Worm (Caenorhabditis elegans) whole organism, L1 larva: Measurements from ENCODE around the gene del-1.

Experiments
- C34B4.2 ChIP-seq: sonication (generic microtip); optimal IDR thresholded peaks from 2 replicates; lab custom pipeline; 2017; ENCODE audit warnings: mild to moderate bottlenecking, missing genetic modification characterization, missing compliant biosample characterization
- F16B12.6 ChIP-seq: fragments of 150-350 bp; optimal IDR thresholded peaks from 2 replicates; lab custom pipeline; 2014; ENCODE audit warnings: missing biosample characterization, missing genetic modification characterization
- Y116A8C.19 ChIP-seq: sonication (generic microtip); optimal IDR thresholded peaks from 2 replicates; lab custom pipeline; 2016; ENCODE audit warnings: missing compliant biosample characterization, missing genetic modification characterization, borderline replicate concordance
- aly-2 ChIP-seq: fragments of 150-350 bp; optimal IDR thresholded peaks from 2 replicates; lab custom pipeline; 2014; ENCODE audit warnings: missing biosample characterization, missing genetic modification characterization
- ama-1 ChIP-seq: fragments of 150-350 bp; optimal IDR thresholded peaks from 2 replicates; lab custom pipeline; 2014
- ces-1 ChIP-seq: fragments of 150-350 bp; optimal IDR thresholded peaks from 2 replicates; lab custom pipeline; 2014; ENCODE audit warnings: missing biosample characterization, missing genetic modification reagents, missing genetic modification characterization
- dpl-1 ChIP-seq, 3 experiments: fragments of 150-350 bp in 2 of 3; sonication (generic microtip) in 1 of 3; optimal IDR thresholded peaks; 2 replicates each; lab custom pipeline; 2014 to 2017; ENCODE audit warnings: missing biosample characterization in 3 of 3, missing genetic modification characterization in 3 of 3, missing genetic modification reagents in 3 of 3
- dsc-1 ChIP-seq: sonication (generic microtip); optimal IDR thresholded peaks from 2 replicates; lab custom pipeline; 2016; ENCODE audit warnings: mild to moderate bottlenecking, missing genetic modification characterization, missing compliant biosample characterization
- efl-1 ChIP-seq, 4 experiments: fragments of 150-350 bp; optimal IDR thresholded peaks in 3 of 4; peaks in 1 of 4; 1 replicate in 1 of 4; 2 replicates in 3 of 4; lab custom pipeline; 2014; ENCODE audit warnings: missing biosample characterization in 2 of 4, missing genetic modification characterization in 2 of 4, missing genetic modification reagents in 2 of 4
- efl-3 ChIP-seq: fragments of 200-800 bp; sonication (Bioruptor generic); optimal IDR thresholded peaks from 2 replicates; lab custom pipeline; 2018; ENCODE audit warnings: mild to moderate bottlenecking, missing genetic modification characterization, missing compliant biosample characterization
- ets-5 ChIP-seq: fragments of 200-800 bp; sonication (Bioruptor generic); IDR thresholded peaks from 2 replicates; pipeline ENCODE4 v1.3.6; 2022; ENCODE audit warnings: missing genetic modification characterization, missing compliant biosample characterization
- fkh-8 ChIP-seq: sonication (generic microtip); optimal IDR thresholded peaks from 2 replicates; lab custom pipeline; 2016; ENCODE audit warnings: mild to moderate bottlenecking, missing genetic modification characterization, missing compliant biosample characterization
- hpl-2 ChIP-seq: fragments of 150-350 bp; optimal IDR thresholded peaks from 2 replicates; lab custom pipeline; 2014; ENCODE audit warnings: missing biosample characterization, missing genetic modification reagents, missing genetic modification characterization
- lin-13 ChIP-seq: fragments of 150-350 bp; optimal IDR thresholded peaks from 2 replicates; lab custom pipeline; 2014; ENCODE audit warnings: missing biosample characterization, missing genetic modification reagents, missing genetic modification characterization
- lin-39 ChIP-seq: fragments of 150-350 bp; optimal IDR thresholded peaks from 2 replicates; lab custom pipeline; 2014; ENCODE audit warnings: missing biosample characterization, missing genetic modification reagents, missing genetic modification characterization
- lir-3 ChIP-seq: sonication (generic microtip); optimal IDR thresholded peaks from 2 replicates; lab custom pipeline; 2016; ENCODE audit warnings: mild to moderate bottlenecking, missing genetic modification characterization, moderate library complexity, missing compliant biosample characterization; ENCODE audit not compliant: poor library complexity
- mab-9 ChIP-seq: fragments of 200-800 bp; sonication (Bioruptor generic); IDR thresholded peaks from 2 replicates; pipeline ENCODE4 v1.3.6; 2022; ENCODE audit warnings: missing genetic modification reagents, missing genetic modification characterization, missing compliant biosample characterization
- nhr-11 ChIP-seq: fragments of 150-350 bp; optimal IDR thresholded peaks from 2 replicates; lab custom pipeline; 2014; ENCODE audit warnings: missing biosample characterization, missing genetic modification characterization
- nhr-12 ChIP-seq: sonication (generic microtip); optimal IDR thresholded peaks from 2 replicates; lab custom pipeline; 2017; ENCODE audit warnings: missing biosample characterization, missing genetic modification characterization
- nhr-20 ChIP-seq: sonication (generic microtip); optimal IDR thresholded peaks from 2 replicates; lab custom pipeline; 2016; ENCODE audit warnings: mild to moderate bottlenecking, missing genetic modification characterization, missing compliant biosample characterization
- nhr-47 ChIP-seq: sonication (generic microtip); optimal IDR thresholded peaks from 2 replicates; lab custom pipeline; 2016; ENCODE audit warnings: mild to moderate bottlenecking, missing genetic modification characterization, moderate library complexity, missing compliant biosample characterization
- nhr-76 ChIP-seq: sonication (generic microtip); optimal IDR thresholded peaks from 2 replicates; lab custom pipeline; 2017; ENCODE audit warnings: missing biosample characterization, missing genetic modification characterization
- nhr-90 ChIP-seq: sonication (generic microtip); optimal IDR thresholded peaks from 2 replicates; lab custom pipeline; 2016; ENCODE audit warnings: mild to moderate bottlenecking, missing genetic modification characterization, missing compliant biosample characterization; ENCODE audit not compliant: poor library complexity
- pag-3 ChIP-seq: sonication (generic microtip); optimal IDR thresholded peaks from 2 replicates; lab custom pipeline; 2017; ENCODE audit warnings: missing genetic modification characterization, mild to moderate bottlenecking, missing compliant biosample characterization, antibody characterized with exemption, borderline replicate concordance; ENCODE audit not compliant: insufficient read depth
- rnt-1 ChIP-seq: sonication (generic microtip); optimal IDR thresholded peaks from 2 replicates; lab custom pipeline; 2016; ENCODE audit warnings: mild to moderate bottlenecking, missing genetic modification characterization, moderate library complexity, missing compliant biosample characterization
- tlp-1 ChIP-seq: fragments of 150-350 bp; optimal IDR thresholded peaks from 2 replicates; lab custom pipeline; 2014; ENCODE audit warnings: missing biosample characterization, missing genetic modification characterization
- unc-130 ChIP-seq: fragments of 150-350 bp; optimal IDR thresholded peaks from 2 replicates; lab custom pipeline; 2017; ENCODE audit warnings: missing biosample characterization, missing genetic modification characterization, inconsistent platforms
- unc-62 ChIP-seq: fragments of 150-350 bp; optimal IDR thresholded peaks from 2 replicates; lab custom pipeline; 2014; ENCODE audit warnings: missing biosample characterization, missing genetic modification reagents, missing genetic modification characterization
- unc-86 ChIP-seq: sonication (generic microtip); optimal IDR thresholded peaks from 2 replicates; lab custom pipeline; 2016; ENCODE audit warnings: missing genetic modification characterization, missing compliant biosample characterization
- unc-98 ChIP-seq: fragments of 200-800 bp; sonication (Bioruptor generic); IDR thresholded peaks from 2 replicates; pipeline ENCODE4 v1.3.6; 2022; ENCODE audit warnings: missing genetic modification characterization, missing compliant biosample characterization
- vab-15 ChIP-seq: sonication (generic microtip); optimal IDR thresholded peaks from 2 replicates; lab custom pipeline; 2017; ENCODE audit warnings: missing genotype, mild to moderate bottlenecking, missing genetic modification characterization, missing compliant biosample characterization
- ztf-4 ChIP-seq: fragments of 150-350 bp; optimal IDR thresholded peaks from 2 replicates; lab custom pipeline; 2014; ENCODE audit warnings: missing biosample characterization, missing genetic modification characterization

Gene del-1

ce11 chrX:14267781-14268180 is at the start of gene del-1:
Gene del-1 (plus strand): TSS chrX:14268081.
- no peak for TF ChIP-seq nhr-90 (tag; lab: Kevin White, UChicago)
- no peak for TF ChIP-seq efl-3 (GFP tag; lab: Kevin White, UChicago)
- TF ChIP-seq nhr-11 (tag; lab: Kevin White, UChicago), result no peak
- TF ChIP-seq ama-1 (lab: Kevin White, UChicago), result no peak
- no peak for TF ChIP-seq aly-2 (tag; lab: Kevin White, UChicago)
- TF ChIP-seq unc-62 (GFP tag; lab: Kevin White, UChicago), result no peak
- no peak for TF ChIP-seq tlp-1 (tag; lab: Kevin White, UChicago)
- no peak for TF ChIP-seq lin-13 (GFP tag; lab: Kevin White, UChicago)
- TF ChIP-seq, all 84 proteins: peak for 0

DNA sequence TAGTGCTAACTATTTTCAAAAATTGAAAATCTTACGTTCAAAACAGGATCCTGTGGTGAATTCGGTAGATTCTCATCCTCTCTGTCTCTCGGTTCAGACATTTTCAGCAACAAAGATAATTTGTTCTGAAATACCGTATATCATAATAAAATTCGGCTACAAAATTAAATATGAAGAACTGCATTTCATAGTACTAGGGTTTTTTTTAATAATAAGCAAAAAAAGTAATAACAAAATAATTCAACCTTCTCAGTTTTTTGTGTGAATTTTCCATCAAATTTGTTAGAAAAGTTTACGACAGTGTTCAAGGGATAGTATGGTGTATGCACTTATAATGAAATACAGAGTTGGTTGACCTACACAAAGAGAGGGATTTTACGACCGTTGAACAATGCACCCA is 44.7 kb upstream of the del-1 start, which contains the start of gene K06G5.3:
K06G5.3 (minus strand) TSS at position 101 of the 400 bp plus-strand sequence.
- TF ChIP-seq unc-86 (tag; lab: Kevin White, UChicago) (no peak), unc-98 (no peak), dsc-1 (tag; lab: Kevin White, UChicago) (no peak), unc-62 (GFP tag; lab: Kevin White, UChicago) (no peak), hpl-2 (no peak), F16B12.6 (no peak), tlp-1 (tag; lab: Kevin White, UChicago) (no peak), lir-3 (no peak), ets-5 (no peak), nhr-12 (no peak), mab-9 (GFP tag; lab: Robert Waterston, UW) (no peak), lin-39 (no peak)

- TF ChIP-seq efl-1 (optimal IDR thresholded peaks at IDR 0.05; lab: Kevin White, UChicago) (no peak), efl-1 (GFP tag; optimal IDR thresholded peaks at IDR 0.05 in 1 of 2; lab: Kevin White, UChicago) (peak in 1 of 2 experiments; percentile 4), dpl-1 (GFP tag; optimal IDR thresholded peaks at IDR 0.05; lab: Kevin White, UChicago) (no peak)
Observed at ce11 chrX:14225273-14225672, 42.6 kb upstream of the del-1 start, which contains the start of gene cyp-13B2. Gene cyp-13B2 (plus strand): TSS chrX:14225573.

DNA sequence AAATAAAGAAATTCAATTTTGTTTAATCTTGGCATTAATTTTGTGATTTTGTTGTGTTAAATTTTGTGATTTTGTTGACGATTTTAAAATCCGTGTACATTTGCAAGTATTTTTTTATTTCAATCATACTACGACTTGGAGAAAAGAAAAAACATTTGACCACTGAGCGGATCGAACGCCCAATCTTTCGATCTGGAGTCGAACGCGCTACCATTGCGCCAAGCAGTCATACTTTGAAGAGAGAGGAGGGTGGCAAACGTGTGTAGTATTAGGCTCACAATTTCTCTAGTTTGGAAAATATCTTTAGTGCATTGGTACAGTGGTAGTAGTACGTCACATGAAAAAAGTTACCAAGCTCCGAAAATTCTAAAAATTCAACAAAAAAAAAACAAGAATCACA is 39.1 kb upstream of the del-1 start:
- peak; percentile 11 for TF ChIP-seq nhr-20 (tag; lab: Kevin White, UChicago)
- no peak for TF ChIP-seq C34B4.2
- TF ChIP-seq ztf-4 (tag; lab: Kevin White, UChicago), result no peak
- peak; percentile 16 for TF ChIP-seq nhr-90 (tag; lab: Kevin White, UChicago)

ce11 chrX:14231987-14232386 is 35.9 kb upstream of the del-1 start:
- TF ChIP-seq unc-130 (tag; lab: Kevin White, UChicago), result no peak
- no peak for TF ChIP-seq dsc-1 (tag; lab: Kevin White, UChicago)
- TF ChIP-seq nhr-47 (tag; lab: Kevin White, UChicago), result no peak
- no peak for TF ChIP-seq rnt-1
- TF ChIP-seq nhr-76, result no peak
- TF ChIP-seq Y116A8C.19 (tag; lab: Kevin White, UChicago), result no peak
- TF ChIP-seq nhr-20 (tag; lab: Kevin White, UChicago), result no peak
- TF ChIP-seq vab-15 (tag; lab: Kevin White, UChicago), result no peak
- TF ChIP-seq pag-3 (tag; lab: Kevin White, UChicago), result no peak
- TF ChIP-seq hpl-2, result no peak
- no peak for TF ChIP-seq fkh-8
- no peak for TF ChIP-seq mab-9 (GFP tag; lab: Robert Waterston, UW)
- TF ChIP-seq ama-1 (lab: Kevin White, UChicago), result no peak
- TF ChIP-seq unc-98, result no peak
- no peak for TF ChIP-seq C34B4.2
- no peak for TF ChIP-seq ces-1 (GFP tag; lab: Kevin White, UChicago)

DNA sequence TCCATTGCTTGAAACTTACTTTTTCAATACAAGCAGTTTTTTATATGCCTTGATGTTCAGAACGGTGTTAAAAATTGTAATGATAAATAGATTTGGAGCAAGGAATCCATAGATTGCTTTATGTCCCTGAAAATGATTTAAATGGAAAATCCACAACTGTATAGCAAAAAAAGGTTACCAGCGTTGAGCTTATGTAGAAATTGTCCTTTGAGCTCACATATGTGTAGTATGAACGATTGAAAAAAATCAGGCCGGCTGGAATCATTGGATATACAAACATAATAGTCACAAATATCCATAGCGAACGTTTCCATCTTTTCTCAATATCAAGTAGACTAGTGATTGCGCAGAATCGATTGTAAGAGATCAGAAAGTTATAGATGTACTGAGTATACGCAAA is 33.5 kb upstream of the del-1 start, which contains the start of gene srg-36:
srg-36 (minus strand) TSS at position 101 of the 400 bp plus-strand sequence.
- TF ChIP-seq nhr-76, result no peak
- TF ChIP-seq hpl-2, result no peak
